Worm (Caenorhabditis elegans) whole organism, young adult: ENCODE data around the gene F35E8.1.

Experiments
- B0261.1 ChIP-seq: sonication (generic microtip); optimal IDR thresholded peaks from 2 replicates; lab custom pipeline; 2016; ENCODE audit warnings: mild to moderate bottlenecking, missing genetic modification characterization, moderate library complexity, missing compliant biosample characterization
- C06A6.2 ChIP-seq: fragments of 200-800 bp; sonication (Bioruptor generic); conservative IDR thresholded peaks from 2 replicates; pipeline ENCODE4 v1.3.6; 2022; ENCODE audit warnings: missing genetic modification characterization, missing compliant biosample characterization
- D2030.7 ChIP-seq: fragments of 200-800 bp; sonication (Bioruptor generic); IDR thresholded peaks from 2 replicates; pipeline ENCODE4 v1.3.6; 2022; ENCODE audit warnings: missing genetic modification reagents, missing genetic modification characterization, missing compliant biosample characterization
- F10E7.11 ChIP-seq: sonication (generic microtip); optimal IDR thresholded peaks from 2 replicates; lab custom pipeline; 2017; ENCODE audit warnings: mild to moderate bottlenecking, missing genetic modification characterization, moderate library complexity, missing compliant biosample characterization
- F22D6.2 ChIP-seq: sonication (generic microtip); optimal IDR thresholded peaks from 2 replicates; lab custom pipeline; 2016; ENCODE audit warnings: mild to moderate bottlenecking, missing genetic modification characterization, missing compliant biosample characterization
- F33H1.4 ChIP-seq: fragments of 200-800 bp; sonication (Bioruptor generic); IDR thresholded peaks from 2 replicates; pipeline ENCODE4 v1.3.6; 2022; ENCODE audit warnings: missing genetic modification reagents, missing genetic modification characterization, missing compliant biosample characterization
- F55B11.4 ChIP-seq: sonication (generic microtip); optimal IDR thresholded peaks from 2 replicates; lab custom pipeline; 2016; ENCODE audit warnings: missing compliant biosample characterization, missing genetic modification characterization, borderline replicate concordance; ENCODE audit not compliant: insufficient read depth
- F57C9.4 ChIP-seq: sonication (generic microtip); optimal IDR thresholded peaks from 2 replicates; lab custom pipeline; 2017; ENCODE audit warnings: mild to moderate bottlenecking, missing genetic modification characterization, missing compliant biosample characterization
- akir-1 ChIP-seq: fragments of 200-800 bp; sonication (Bioruptor generic); optimal IDR thresholded peaks from 2 replicates; lab custom pipeline; 2018; ENCODE audit warnings: mild to moderate bottlenecking, missing genetic modification characterization, moderate library complexity, missing compliant biosample characterization
- attf-5 ChIP-seq: fragments of 200-800 bp; sonication (Bioruptor generic); optimal IDR thresholded peaks from 2 replicates; lab custom pipeline; 2018; ENCODE audit warnings: mild to moderate bottlenecking, missing genetic modification characterization, missing compliant biosample characterization
- bed-2 ChIP-seq: fragments of 200-800 bp; sonication (Bioruptor generic); IDR thresholded peaks from 2 replicates; pipeline ENCODE4 v1.3.6; 2022; ENCODE audit warnings: missing genetic modification reagents, missing genetic modification characterization, missing compliant biosample characterization
- ccch-3 ChIP-seq: fragments of 200-800 bp; sonication (Bioruptor generic); optimal IDR thresholded peaks from 2 replicates; lab custom pipeline; 2018; ENCODE audit warnings: mild to moderate bottlenecking, missing genetic modification characterization, missing compliant biosample characterization
- cebp-1 ChIP-seq, 2 experiments: fragments of 200-800 bp in 1 of 2; sonication (Bioruptor generic) in 1 of 2; sonication (generic microtip) in 1 of 2; IDR thresholded peaks in 1 of 2; optimal IDR thresholded peaks in 1 of 2; 2 replicates each; pipeline versions ENCODE4 v1.3.6 to Lab custom; 2017 to 2022; ENCODE audit warnings: missing compliant biosample characterization in 2 of 2, missing genetic modification characterization in 2 of 2, mild to moderate bottlenecking in 1 of 2, missing genetic modification reagents in 1 of 2, moderate library complexity in 1 of 2
- ceh-91 ChIP-seq: fragments of 200-800 bp; sonication (Bioruptor generic); IDR thresholded peaks from 2 replicates; pipeline ENCODE4 v1.3.6; 2022; ENCODE audit warnings: missing genetic modification reagents, missing genetic modification characterization, missing compliant biosample characterization
- chd-7 ChIP-seq: sonication (generic microtip); optimal IDR thresholded peaks from 2 replicates; lab custom pipeline; 2016; ENCODE audit warnings: mild to moderate bottlenecking, missing genetic modification characterization, moderate library complexity, missing compliant biosample characterization
- dox-1 ChIP-seq: fragments of 200-800 bp; sonication (Bioruptor generic); IDR thresholded peaks from 2 replicates; pipeline ENCODE4 v1.3.6; 2022; ENCODE audit warnings: missing genetic modification reagents, missing genetic modification characterization, missing compliant biosample characterization
- egl-44 ChIP-seq: fragments of 200-800 bp; sonication (Bioruptor generic); IDR thresholded peaks from 2 replicates; pipeline ENCODE4 v1.3.6; 2022; ENCODE audit warnings: missing genetic modification reagents, missing genetic modification characterization, missing compliant biosample characterization
- egrh-3 ChIP-seq: fragments of 200-800 bp; sonication (Bioruptor generic); IDR thresholded peaks from 2 replicates; pipeline ENCODE4 v1.3.6; 2022; ENCODE audit warnings: missing genetic modification reagents, missing genetic modification characterization, missing compliant biosample characterization
- lag-1 ChIP-seq: fragments of 200-800 bp; sonication (Bioruptor generic); IDR thresholded peaks from 2 replicates; pipeline ENCODE4 v1.3.6; 2022; ENCODE audit warnings: missing genetic modification reagents, missing genetic modification characterization, missing compliant biosample characterization
- lsl-1 ChIP-seq: fragments of 200-800 bp; sonication (Bioruptor generic); optimal IDR thresholded peaks from 2 replicates; lab custom pipeline; 2018; ENCODE audit warnings: mild to moderate bottlenecking, missing genetic modification characterization, moderate library complexity, missing compliant biosample characterization
- madf-3 ChIP-seq: fragments of 200-800 bp; sonication (Bioruptor generic); IDR thresholded peaks from 2 replicates; pipeline ENCODE4 v1.3.6; 2022; ENCODE audit warnings: missing genetic modification reagents, missing genetic modification characterization, missing compliant biosample characterization
- nfyb-1 ChIP-seq: fragments of 200-800 bp; sonication (Bioruptor generic); IDR thresholded peaks from 2 replicates; pipeline ENCODE4 v1.3.6; 2022; ENCODE audit warnings: missing genetic modification reagents, missing genetic modification characterization, missing compliant biosample characterization
- nhr-80 ChIP-seq: sonication (generic microtip); optimal IDR thresholded peaks from 2 replicates; lab custom pipeline; 2016; ENCODE audit warnings: missing genetic modification characterization, missing compliant biosample characterization
- rec-8 ChIP-seq, 2 experiments: sonication (generic microtip); optimal IDR thresholded peaks; 2 replicates each; lab custom pipeline; 2016; ENCODE audit warnings: mild to moderate bottlenecking in 2 of 2, missing genetic modification characterization in 2 of 2, missing genetic modification reagents in 2 of 2, missing genotype in 2 of 2, missing biosample characterization in 1 of 2, missing compliant biosample characterization in 1 of 2, moderate library complexity in 1 of 2
- snpc-1.3 ChIP-seq: sonication (generic microtip); optimal IDR thresholded peaks from 2 replicates; lab custom pipeline; 2017; ENCODE audit warnings: missing genetic modification characterization, mild to moderate bottlenecking, missing compliant biosample characterization, antibody characterized with exemption, moderate library complexity, missing genotype, missing genetic modification reagents; ENCODE audit not compliant: insufficient read depth
- snpc-4 ChIP-seq, 5 experiments: fragments of 150-350 bp in 1 of 5; sonication (generic microtip) in 4 of 5; optimal IDR thresholded peaks; 2 replicates each; lab custom pipeline; 2014 to 2018; ENCODE audit warnings: missing genetic modification characterization in 5 of 5, missing biosample characterization in 3 of 5, antibody characterized with exemption in 2 of 5, mild to moderate bottlenecking in 2 of 5, missing compliant biosample characterization in 2 of 5, missing genotype in 2 of 5, moderate library complexity in 2 of 5, missing genetic modification reagents in 1 of 5
- somi-1 ChIP-seq: fragments of 200-800 bp; sonication (Bioruptor generic); optimal IDR thresholded peaks from 2 replicates; lab custom pipeline; 2018; ENCODE audit warnings: mild to moderate bottlenecking, missing genetic modification characterization, missing compliant biosample characterization
- sptf-2 ChIP-seq: fragments of 200-800 bp; sonication (Bioruptor generic); optimal IDR thresholded peaks from 2 replicates; lab custom pipeline; 2018; ENCODE audit warnings: mild to moderate bottlenecking, missing genetic modification characterization, missing compliant biosample characterization
- tbx-9 ChIP-seq: sonication (generic microtip); optimal IDR thresholded peaks from 2 replicates; lab custom pipeline; 2016; ENCODE audit warnings: borderline replicate concordance, missing genetic modification characterization, inconsistent platforms, missing compliant biosample characterization
- ztf-22 ChIP-seq: fragments of 200-800 bp; sonication (Bioruptor generic); optimal IDR thresholded peaks from 2 replicates; lab custom pipeline; 2018; ENCODE audit warnings: mild to moderate bottlenecking, missing genetic modification characterization, moderate library complexity, missing compliant biosample characterization
- ztf-26 ChIP-seq: sonication (generic microtip); optimal IDR thresholded peaks from 2 replicates; lab custom pipeline; 2017; ENCODE audit warnings: missing genetic modification characterization, missing compliant biosample characterization
- ztf-6 ChIP-seq: fragments of 200-800 bp; sonication (Bioruptor generic); IDR thresholded peaks from 2 replicates; pipeline ENCODE4 v1.3.6; 2022; ENCODE audit warnings: missing genetic modification reagents, missing genetic modification characterization, missing compliant biosample characterization

The F35E8.1 gene

ce11 chrV:15891279-15891678, 14.2 kb downstream of the F35E8.1 start:
- TF ChIP-seq snpc-1.3, result no peak
- TF ChIP-seq nhr-80 (tag; lab: Kevin White, UChicago), result peak; percentile 74

- TF ChIP-seq cebp-1 (GFP tag; IDR thresholded peaks at IDR 0.05; lab: Robert Waterston, UW) (no peak), cebp-1 (tag; optimal IDR thresholded peaks at IDR 0.05; lab: Kevin White, UChicago) (peak; percentile 28), ztf-26 (no peak), nhr-80 (tag; lab: Kevin White, UChicago) (peak; percentile 31), snpc-4 (GFP tag; optimal IDR thresholded peaks at IDR 0.05; lab: Kevin White, UChicago) (no peak), snpc-4 (tag; optimal IDR thresholded peaks at IDR 0.05; lab: Kevin White, UChicago) (no peak), nfyb-1 (GFP tag; lab: Robert Waterston, UW) (no peak)
Measured at ce11 chrV:15890115-15890514, 15.3 kb downstream of the F35E8.1 start.

- no peak for TF ChIP-seq ccch-3 (GFP tag; lab: Kevin White, UChicago)
- TF ChIP-seq B0261.1 (tag; lab: Kevin White, UChicago), result no peak
- TF ChIP-seq F57C9.4 (tag; lab: Kevin White, UChicago), result no peak
- TF ChIP-seq akir-1, result no peak
- TF ChIP-seq D2030.7 (GFP tag; lab: Robert Waterston, UW), result no peak
- no peak for TF ChIP-seq egrh-3
- TF ChIP-seq lag-1 (GFP tag; lab: Robert Waterston, UW), result no peak
- TF ChIP-seq F10E7.11 (tag; lab: Kevin White, UChicago), result no peak
- no peak for TF ChIP-seq bed-2
- no peak for TF ChIP-seq tbx-9 (tag; lab: Kevin White, UChicago)
- no peak for TF ChIP-seq F33H1.4 (GFP tag; lab: Robert Waterston, UW)
- no peak for TF ChIP-seq snpc-4 (GFP tag; optimal IDR thresholded peaks at IDR 0.05; lab: Kevin White, UChicago)
- TF ChIP-seq snpc-4 (tag; optimal IDR thresholded peaks at IDR 0.05; lab: Kevin White, UChicago), result no peak
- no peak for TF ChIP-seq ztf-26
- no peak for TF ChIP-seq rec-8 (tag; optimal IDR thresholded peaks at IDR 0.05; lab: Kevin White, UChicago)
- no peak for TF ChIP-seq F55B11.4
- TF ChIP-seq nfyb-1 (GFP tag; lab: Robert Waterston, UW), result no peak
- TF ChIP-seq somi-1, result no peak
- no peak for TF ChIP-seq C06A6.2 (GFP tag; lab: Robert Waterston, UW)
- TF ChIP-seq sptf-2 (GFP tag; lab: Kevin White, UChicago), result no peak
- TF ChIP-seq attf-5 (GFP tag; lab: Kevin White, UChicago), result no peak
- TF ChIP-seq, all 124 proteins: peak for 0
Measured at ce11 chrV:15888751-15889150, 16.7 kb downstream of the F35E8.1 start, which contains the start of gene cgt-1. Gene cgt-1 (minus strand): TSS chrV:15888851.

ce11 chrV:15887708-15888295, 17.6 kb downstream of the F35E8.1 start:
- TF ChIP-seq ceh-91 (GFP tag; lab: Robert Waterston, UW), result no peak
- peak; percentile 26 for TF ChIP-seq ztf-22 (GFP tag; lab: Kevin White, UChicago)
- TF ChIP-seq cebp-1 (GFP tag; IDR thresholded peaks at IDR 0.05; lab: Robert Waterston, UW), result no peak
- TF ChIP-seq cebp-1 (tag; optimal IDR thresholded peaks at IDR 0.05; lab: Kevin White, UChicago), result peak; percentile 21
- 0 out of 2 replicates have a peak, but pooled peaks have one; percentile 23 for TF ChIP-seq egl-44
- TF ChIP-seq ztf-6 (GFP tag; lab: Robert Waterston, UW), result no peak
- TF ChIP-seq nfyb-1 (GFP tag; lab: Robert Waterston, UW), result peak; percentile 55; the same call in 1 of the 2 replicates
- TF ChIP-seq dox-1, result peak; percentile 32; the same call in 1 of the 2 replicates
- TF ChIP-seq madf-3, result no peak
- no peak for TF ChIP-seq chd-7 (tag; lab: Kevin White, UChicago)
- peak; percentile 72 for TF ChIP-seq nhr-80 (tag; lab: Kevin White, UChicago)
- no peak for TF ChIP-seq F22D6.2 (tag; lab: Kevin White, UChicago)
- TF ChIP-seq lsl-1 (GFP tag; lab: Kevin White, UChicago), result no peak
